Worm (Caenorhabditis elegans) whole organism, young adult: ENCODE measurements around the gene flp-3.

Source experiments
- F37B4.10 ChIP-seq: fragments of 200-800 bp; sonication (Bioruptor generic); IDR thresholded peaks from 2 replicates; pipeline ENCODE4 v1.3.6; 2022; ENCODE audit warnings: missing genetic modification characterization, missing compliant biosample characterization
- F49E8.2 ChIP-seq: sonication (generic microtip); optimal IDR thresholded peaks from 3 replicates; lab custom pipeline; 2017; ENCODE audit warnings: missing genetic modification characterization, mild to moderate bottlenecking, missing compliant biosample characterization, antibody characterized with exemption, moderate library complexity; ENCODE audit not compliant: insufficient read depth
- K11D2.4 ChIP-seq: fragments of 200-800 bp; sonication (Bioruptor generic); IDR thresholded peaks from 2 replicates; pipeline ENCODE4 v1.3.6; 2022; ENCODE audit warnings: missing genetic modification reagents, missing genetic modification characterization, missing compliant biosample characterization
- T26A5.8 ChIP-seq: sonication (generic microtip); optimal IDR thresholded peaks from 2 replicates; lab custom pipeline; 2016; ENCODE audit warnings: missing genetic modification characterization, missing compliant biosample characterization
- Y53F4B.3 ChIP-seq: fragments of 200-800 bp; sonication (Bioruptor generic); IDR thresholded peaks from 2 replicates; pipeline ENCODE4 v1.3.6; 2022; ENCODE audit warnings: missing genetic modification reagents, missing genetic modification characterization, missing compliant biosample characterization
- ama-1 ChIP-seq, 3 experiments: fragments of 150-350 bp in 1 of 3; sonication (generic microtip) in 2 of 3; optimal IDR thresholded peaks; 2 replicates each; lab custom pipeline; 2014 to 2018; ENCODE audit warnings: missing biosample characterization in 2 of 3, missing genetic modification characterization in 2 of 3, missing genetic modification reagents in 2 of 3
- cebp-2 ChIP-seq: fragments of 200-800 bp; sonication (Bioruptor generic); IDR thresholded peaks from 2 replicates; pipeline ENCODE4 v1.3.6; 2022; ENCODE audit warnings: missing genetic modification characterization, missing compliant biosample characterization
- ceh-91 ChIP-seq: fragments of 200-800 bp; sonication (Bioruptor generic); IDR thresholded peaks from 2 replicates; pipeline ENCODE4 v1.3.6; 2022; ENCODE audit warnings: missing genetic modification reagents, missing genetic modification characterization, missing compliant biosample characterization
- ets-4 ChIP-seq: fragments of 200-800 bp; sonication (Bioruptor generic); optimal IDR thresholded peaks from 2 replicates; lab custom pipeline; 2018; ENCODE audit warnings: mild to moderate bottlenecking, missing genetic modification characterization, missing compliant biosample characterization
- hmg-1.2 ChIP-seq: fragments of 200-800 bp; sonication (Bioruptor generic); IDR thresholded peaks from 2 replicates; pipeline ENCODE4 v1.3.6; 2022; ENCODE audit warnings: missing genetic modification reagents, missing genetic modification characterization, missing compliant biosample characterization
- lir-1 ChIP-seq: fragments of 200-800 bp; sonication (Bioruptor generic); conservative IDR thresholded peaks from 2 replicates; pipeline ENCODE4 v1.3.6; 2022; ENCODE audit warnings: missing genetic modification reagents, missing genetic modification characterization, missing compliant biosample characterization
- lsl-1 ChIP-seq: fragments of 200-800 bp; sonication (Bioruptor generic); optimal IDR thresholded peaks from 2 replicates; lab custom pipeline; 2018; ENCODE audit warnings: mild to moderate bottlenecking, missing genetic modification characterization, moderate library complexity, missing compliant biosample characterization
- nfya-2 ChIP-seq: fragments of 200-800 bp; sonication (Bioruptor generic); IDR thresholded peaks from 2 replicates; pipeline ENCODE4 v1.3.6; 2022; ENCODE audit warnings: missing genetic modification reagents, missing genetic modification characterization, missing compliant biosample characterization
- ztf-18 ChIP-seq: sonication (generic microtip); optimal IDR thresholded peaks from 2 replicates; lab custom pipeline; 2016; ENCODE audit warnings: missing genotype, mild to moderate bottlenecking, missing genetic modification characterization, missing compliant biosample characterization

ce11 chrX:10058332-10058731 is 34.4 kb downstream of the flp-3 start, which contains the start of gene ZC373.2:
- no peak for TF ChIP-seq lsl-1
- no peak for TF ChIP-seq ztf-18
- TF ChIP-seq cebp-2 (GFP tag; lab: Robert Waterston, UW), result no peak
- TF ChIP-seq K11D2.4 (GFP tag; lab: Robert Waterston, UW), result no peak
- no peak for TF ChIP-seq F37B4.10
- TF ChIP-seq T26A5.8 (tag; lab: Kevin White, UChicago), result no peak
- TF ChIP-seq F49E8.2 (tag; lab: Kevin White, UChicago), result no peak
- no peak for TF ChIP-seq Y53F4B.3 (GFP tag; lab: Robert Waterston, UW)
- TF ChIP-seq ceh-91 (GFP tag; lab: Robert Waterston, UW), result no peak
- no peak for TF ChIP-seq nfya-2 (GFP tag; lab: Robert Waterston, UW)
- no peak for TF ChIP-seq ets-4 (GFP tag; lab: Kevin White, UChicago)
- TF ChIP-seq lir-1 (GFP tag; lab: Robert Waterston, UW), result no peak
- no peak for TF ChIP-seq hmg-1.2
- no peak for TF ChIP-seq ama-1 (optimal IDR thresholded peaks at IDR 0.05; lab: Kevin White, UChicago)
- no peak for TF ChIP-seq ama-1 (GFP tag; optimal IDR thresholded peaks at IDR 0.05; lab: Kevin White, UChicago)
